Worm (Caenorhabditis elegans) whole organism, L4/young adult: Measurements from ENCODE around the gene rft-1.

Experiments
- W03F9.2 ChIP-seq: fragments of 150-350 bp; optimal IDR thresholded peaks from 2 replicates; lab custom pipeline; 2014; ENCODE audit warnings: missing biosample characterization, missing genetic modification characterization
- him-1 ChIP-seq: sonication (generic microtip); optimal IDR thresholded peaks from 2 replicates; lab custom pipeline; 2016; ENCODE audit warnings: missing genotype, missing genetic modification reagents, missing genetic modification characterization, missing compliant biosample characterization

- TF ChIP-seq him-1 (tag; lab: Kevin White, UChicago): no peak
- TF ChIP-seq W03F9.2 (tag; lab: Kevin White, UChicago): no peak
These were observed at the start of gene rft-1 for ce11 chrV:4442749-4443381.
